Worm (Caenorhabditis elegans) whole organism, young adult: Measurements from ENCODE around the gene K03H1.13.

Experiments
- F23B12.7 ChIP-seq: sonication (generic microtip); optimal IDR thresholded peaks from 2 replicates; lab custom pipeline; 2017; ENCODE audit warnings: missing genetic modification characterization, mild to moderate bottlenecking, missing compliant biosample characterization, antibody characterized with exemption, moderate library complexity; ENCODE audit not compliant: insufficient read depth
- F33H1.4 ChIP-seq: fragments of 200-800 bp; sonication (Bioruptor generic); IDR thresholded peaks from 2 replicates; pipeline ENCODE4 v1.3.6; 2022; ENCODE audit warnings: missing genetic modification reagents, missing genetic modification characterization, missing compliant biosample characterization
- F39B2.1 ChIP-seq: fragments of 200-800 bp; sonication (Bioruptor generic); IDR thresholded peaks from 2 replicates; pipeline ENCODE4 v1.3.6; 2022; ENCODE audit warnings: missing genetic modification reagents, missing genetic modification characterization, missing compliant biosample characterization
- Y56A3A.18 ChIP-seq: fragments of 200-800 bp; sonication (Bioruptor generic); IDR thresholded peaks from 2 replicates; pipeline ENCODE4 v1.3.6; 2022; ENCODE audit warnings: missing genetic modification reagents, missing genetic modification characterization, missing compliant biosample characterization
- aptf-3 ChIP-seq: fragments of 200-800 bp; sonication (Bioruptor generic); IDR thresholded peaks from 2 replicates; pipeline ENCODE4 v1.3.6; 2022; ENCODE audit warnings: missing genetic modification characterization, missing compliant biosample characterization
- attf-3 ChIP-seq: fragments of 200-800 bp; sonication (Bioruptor generic); conservative IDR thresholded peaks from 2 replicates; pipeline ENCODE4 v1.3.6; 2022; ENCODE audit warnings: missing genetic modification reagents, missing genetic modification characterization, missing compliant biosample characterization
- attf-5 ChIP-seq: fragments of 200-800 bp; sonication (Bioruptor generic); optimal IDR thresholded peaks from 2 replicates; lab custom pipeline; 2018; ENCODE audit warnings: mild to moderate bottlenecking, missing genetic modification characterization, missing compliant biosample characterization
- bed-1 ChIP-seq: fragments of 200-800 bp; sonication (Bioruptor generic); IDR thresholded peaks from 2 replicates; pipeline ENCODE4 v1.3.6; 2022; ENCODE audit warnings: missing genetic modification reagents, missing genetic modification characterization, missing compliant biosample characterization
- bed-2 ChIP-seq: fragments of 200-800 bp; sonication (Bioruptor generic); IDR thresholded peaks from 2 replicates; pipeline ENCODE4 v1.3.6; 2022; ENCODE audit warnings: missing genetic modification reagents, missing genetic modification characterization, missing compliant biosample characterization
- cebp-1 ChIP-seq, 2 experiments: fragments of 200-800 bp in 1 of 2; sonication (Bioruptor generic) in 1 of 2; sonication (generic microtip) in 1 of 2; IDR thresholded peaks in 1 of 2; optimal IDR thresholded peaks in 1 of 2; 2 replicates each; pipeline versions ENCODE4 v1.3.6 to Lab custom; 2017 to 2022; ENCODE audit warnings: missing compliant biosample characterization in 2 of 2, missing genetic modification characterization in 2 of 2, mild to moderate bottlenecking in 1 of 2, missing genetic modification reagents in 1 of 2, moderate library complexity in 1 of 2
- ceh-100 ChIP-seq: fragments of 200-800 bp; sonication (Bioruptor generic); IDR thresholded peaks from 2 replicates; pipeline ENCODE4 v1.3.6; 2022; ENCODE audit warnings: missing genetic modification reagents, missing genetic modification characterization, missing compliant biosample characterization
- ceh-27 ChIP-seq: fragments of 200-800 bp; sonication (Bioruptor generic); optimal IDR thresholded peaks from 2 replicates; lab custom pipeline; 2018; ENCODE audit warnings: mild to moderate bottlenecking, missing genetic modification characterization, moderate library complexity, missing compliant biosample characterization
- ceh-79 ChIP-seq: sonication (generic microtip); optimal IDR thresholded peaks from 2 replicates; lab custom pipeline; 2017; ENCODE audit warnings: mild to moderate bottlenecking, missing genetic modification characterization, missing compliant biosample characterization
- ceh-91 ChIP-seq: fragments of 200-800 bp; sonication (Bioruptor generic); IDR thresholded peaks from 2 replicates; pipeline ENCODE4 v1.3.6; 2022; ENCODE audit warnings: missing genetic modification reagents, missing genetic modification characterization, missing compliant biosample characterization
- dox-1 ChIP-seq: fragments of 200-800 bp; sonication (Bioruptor generic); IDR thresholded peaks from 2 replicates; pipeline ENCODE4 v1.3.6; 2022; ENCODE audit warnings: missing genetic modification reagents, missing genetic modification characterization, missing compliant biosample characterization
- efl-1 ChIP-seq: fragments of 150-350 bp; optimal IDR thresholded peaks from 2 replicates; lab custom pipeline; 2014; ENCODE audit warnings: missing biosample characterization, missing genetic modification reagents, missing genetic modification characterization
- egl-18 ChIP-seq: fragments of 200-800 bp; sonication (Bioruptor generic); IDR thresholded peaks from 2 replicates; pipeline ENCODE4 v1.3.6; 2022; ENCODE audit warnings: missing genetic modification reagents, missing genetic modification characterization, missing compliant biosample characterization
- hmg-1.2 ChIP-seq: fragments of 200-800 bp; sonication (Bioruptor generic); IDR thresholded peaks from 2 replicates; pipeline ENCODE4 v1.3.6; 2022; ENCODE audit warnings: missing genetic modification reagents, missing genetic modification characterization, missing compliant biosample characterization
- hmg-20 ChIP-seq: fragments of 200-800 bp; sonication (Bioruptor generic); IDR thresholded peaks from 2 replicates; pipeline ENCODE4 v1.3.6; 2022; ENCODE audit warnings: missing genetic modification reagents, missing genetic modification characterization, missing compliant biosample characterization
- let-526 ChIP-seq: fragments of 200-800 bp; sonication (Bioruptor generic); IDR thresholded peaks from 2 replicates; pipeline ENCODE4 v1.3.6; 2022; ENCODE audit warnings: missing genetic modification reagents, missing genetic modification characterization, missing compliant biosample characterization
- lin-35 ChIP-seq, 3 experiments: fragments of 150-350 bp in 2 of 3; sonication (generic microtip) in 1 of 3; optimal IDR thresholded peaks; 2 replicates each; lab custom pipeline; 2014 to 2018; ENCODE audit warnings: missing biosample characterization in 3 of 3, missing genetic modification characterization in 3 of 3, missing genetic modification reagents in 3 of 3
- lsl-1 ChIP-seq: fragments of 200-800 bp; sonication (Bioruptor generic); optimal IDR thresholded peaks from 2 replicates; lab custom pipeline; 2018; ENCODE audit warnings: mild to moderate bottlenecking, missing genetic modification characterization, moderate library complexity, missing compliant biosample characterization
- madf-6 ChIP-seq: fragments of 200-800 bp; sonication (Bioruptor generic); IDR thresholded peaks from 2 replicates; pipeline ENCODE4 v1.3.6; 2022; ENCODE audit warnings: missing genetic modification reagents, missing genetic modification characterization, missing compliant biosample characterization
- madf-8 ChIP-seq: fragments of 200-800 bp; sonication (Bioruptor generic); conservative IDR thresholded peaks from 2 replicates; pipeline ENCODE4 v1.3.6; 2022; ENCODE audit warnings: missing genetic modification reagents, missing genetic modification characterization, missing compliant biosample characterization
- mel-28 ChIP-seq: sonication (generic microtip); optimal IDR thresholded peaks from 2 replicates; lab custom pipeline; 2016; ENCODE audit warnings: borderline replicate concordance, mild to moderate bottlenecking, missing genetic modification characterization, missing compliant biosample characterization
- nfya-2 ChIP-seq: fragments of 200-800 bp; sonication (Bioruptor generic); IDR thresholded peaks from 2 replicates; pipeline ENCODE4 v1.3.6; 2022; ENCODE audit warnings: missing genetic modification reagents, missing genetic modification characterization, missing compliant biosample characterization
- nfyb-1 ChIP-seq: fragments of 200-800 bp; sonication (Bioruptor generic); IDR thresholded peaks from 2 replicates; pipeline ENCODE4 v1.3.6; 2022; ENCODE audit warnings: missing genetic modification reagents, missing genetic modification characterization, missing compliant biosample characterization
- nhr-120 ChIP-seq: fragments of 200-800 bp; sonication (Bioruptor generic); IDR thresholded peaks from 2 replicates; pipeline ENCODE4 v1.3.6; 2022; ENCODE audit warnings: missing genetic modification characterization, missing compliant biosample characterization
- nhr-80 ChIP-seq: sonication (generic microtip); optimal IDR thresholded peaks from 2 replicates; lab custom pipeline; 2016; ENCODE audit warnings: missing genetic modification characterization, missing compliant biosample characterization
- nhr-90 ChIP-seq: sonication (generic microtip); optimal IDR thresholded peaks from 2 replicates; lab custom pipeline; 2016; ENCODE audit warnings: missing genotype, mild to moderate bottlenecking, missing genetic modification characterization, missing compliant biosample characterization
- rcor-1 ChIP-seq: fragments of 200-800 bp; sonication (Bioruptor generic); IDR thresholded peaks from 2 replicates; pipeline ENCODE4 v1.3.6; 2022; ENCODE audit warnings: missing genetic modification reagents, missing genetic modification characterization, missing compliant biosample characterization
- rec-8 ChIP-seq, 2 experiments: sonication (generic microtip); optimal IDR thresholded peaks; 2 replicates each; lab custom pipeline; 2016; ENCODE audit warnings: mild to moderate bottlenecking in 2 of 2, missing genetic modification characterization in 2 of 2, missing genetic modification reagents in 2 of 2, missing genotype in 2 of 2, missing biosample characterization in 1 of 2, missing compliant biosample characterization in 1 of 2, moderate library complexity in 1 of 2
- sdz-38 ChIP-seq: sonication (generic microtip); optimal IDR thresholded peaks from 2 replicates; lab custom pipeline; 2016; ENCODE audit warnings: missing genotype, missing genetic modification characterization, missing compliant biosample characterization
- snpc-4 ChIP-seq, 5 experiments: fragments of 150-350 bp in 1 of 5; sonication (generic microtip) in 4 of 5; optimal IDR thresholded peaks; 2 replicates each; lab custom pipeline; 2014 to 2018; ENCODE audit warnings: missing genetic modification characterization in 5 of 5, missing biosample characterization in 3 of 5, antibody characterized with exemption in 2 of 5, mild to moderate bottlenecking in 2 of 5, missing compliant biosample characterization in 2 of 5, missing genotype in 2 of 5, moderate library complexity in 2 of 5, missing genetic modification reagents in 1 of 5
- unc-130 ChIP-seq: sonication (generic microtip); optimal IDR thresholded peaks from 2 replicates; lab custom pipeline; 2016; ENCODE audit warnings: missing genetic modification reagents, missing genetic modification characterization, missing compliant biosample characterization
- unc-62 ChIP-seq: fragments of 150-350 bp; optimal IDR thresholded peaks from 2 replicates; lab custom pipeline; 2014; ENCODE audit warnings: missing biosample characterization, missing genetic modification reagents, missing genetic modification characterization
- xnd-1 ChIP-seq: sonication (generic microtip); optimal IDR thresholded peaks from 2 replicates; lab custom pipeline; 2016; ENCODE audit warnings: missing genotype, missing genetic modification reagents, missing genetic modification characterization, missing compliant biosample characterization

The K03H1.13 gene

ce11 chrIII:9956665-9957401 is 6.7 kb upstream of the K03H1.13 start, which contains the start of gene alx-1:
Gene alx-1, plus strand, starts transcription at chrIII:9957351.
- TF ChIP-seq aptf-3 (GFP tag; lab: Robert Waterston, UW) (no peak), cebp-1 (GFP tag; IDR thresholded peaks at IDR 0.05; lab: Robert Waterston, UW) (peak; percentile 97), cebp-1 (tag; optimal IDR thresholded peaks at IDR 0.05; lab: Kevin White, UChicago) (peak; percentile 99), lin-35 (GFP tag; optimal IDR thresholded peaks at IDR 0.05; lab: Kevin White, UChicago) (no peak), ceh-100 (GFP tag; lab: Robert Waterston, UW) (no peak), xnd-1 (tag; lab: Kevin White, UChicago) (no peak), attf-5 (GFP tag; lab: Kevin White, UChicago) (peak; percentile 84), hmg-1.2 (GFP tag; lab: Robert Waterston, UW) (no peak), egl-18 (no peak), unc-62 (GFP tag; lab: Kevin White, UChicago) (peak; percentile 6), bed-1 (no peak), F39B2.1 (GFP tag; lab: Robert Waterston, UW) (no peak), nhr-80 (peak; percentile 54), snpc-4 (GFP tag; optimal IDR thresholded peaks at IDR 0.05; lab: Kevin White, UChicago) (no peak), snpc-4 (tag; optimal IDR thresholded peaks at IDR 0.05; lab: Kevin White, UChicago) (peak in 1 of 4 experiments; percentile 9)

ce11 chrIII:9956123-9956522 is 6.0 kb upstream of the K03H1.13 start, which contains the start of gene mog-1:
Gene mog-1, minus strand, starts transcription at chrIII:9956215.
- TF ChIP-seq let-526 (GFP tag; lab: Robert Waterston, UW) (no peak), hmg-1.2 (GFP tag; lab: Robert Waterston, UW) (peak; percentile 63; the same call in 1 of the 2 replicates), egl-18 (no peak), nhr-120 (no peak)

DNA sequence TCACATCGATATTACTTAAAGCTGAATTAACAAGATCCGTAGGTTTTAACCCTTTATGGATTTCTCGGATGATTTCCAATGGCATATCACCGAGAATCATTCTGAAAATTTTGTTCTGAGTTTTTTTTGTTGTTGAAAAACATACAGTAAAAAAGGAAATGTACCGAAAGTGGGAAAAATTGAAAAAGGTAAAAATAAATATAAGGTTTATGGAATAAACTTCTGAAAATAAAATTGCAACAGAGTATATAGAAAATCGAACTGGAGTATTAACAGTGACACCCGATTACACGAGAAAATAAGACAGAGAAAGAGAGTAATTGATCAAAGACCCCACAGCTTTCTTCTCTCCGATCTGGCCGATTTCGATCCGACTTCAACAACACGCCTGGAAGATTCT is 1.7 kb upstream of the K03H1.13 start, which contains the start of gene K03H1.11:
TSS of gene K03H1.11 (minus strand) at position 101 of the 400 bp plus-strand sequence.
- no peak for TF ChIP-seq nhr-80
- TF ChIP-seq rec-8 (tag; optimal IDR thresholded peaks at IDR 0.05; lab: Kevin White, UChicago): no peak
- TF ChIP-seq attf-3 (GFP tag; lab: Robert Waterston, UW): no peak
- no peak for TF ChIP-seq sdz-38 (tag; lab: Kevin White, UChicago)
- TF ChIP-seq lin-35 (GFP tag; optimal IDR thresholded peaks at IDR 0.05; lab: Kevin White, UChicago): no peak
- TF ChIP-seq unc-130 (GFP tag; lab: Kevin White, UChicago): no peak
- no peak for TF ChIP-seq bed-2 (GFP tag; lab: Robert Waterston, UW)
- TF ChIP-seq xnd-1 (tag; lab: Kevin White, UChicago): no peak
- no peak for TF ChIP-seq mel-28 (tag; lab: Kevin White, UChicago)
- TF ChIP-seq ceh-27 (GFP tag; lab: Kevin White, UChicago): no peak
- no peak for TF ChIP-seq nhr-90 (tag; lab: Kevin White, UChicago)
- TF ChIP-seq Y56A3A.18 (GFP tag; lab: Robert Waterston, UW): no peak
- no peak for TF ChIP-seq hmg-1.2 (GFP tag; lab: Robert Waterston, UW)
- no peak for TF ChIP-seq hmg-20 (GFP tag; lab: Robert Waterston, UW)

DNA sequence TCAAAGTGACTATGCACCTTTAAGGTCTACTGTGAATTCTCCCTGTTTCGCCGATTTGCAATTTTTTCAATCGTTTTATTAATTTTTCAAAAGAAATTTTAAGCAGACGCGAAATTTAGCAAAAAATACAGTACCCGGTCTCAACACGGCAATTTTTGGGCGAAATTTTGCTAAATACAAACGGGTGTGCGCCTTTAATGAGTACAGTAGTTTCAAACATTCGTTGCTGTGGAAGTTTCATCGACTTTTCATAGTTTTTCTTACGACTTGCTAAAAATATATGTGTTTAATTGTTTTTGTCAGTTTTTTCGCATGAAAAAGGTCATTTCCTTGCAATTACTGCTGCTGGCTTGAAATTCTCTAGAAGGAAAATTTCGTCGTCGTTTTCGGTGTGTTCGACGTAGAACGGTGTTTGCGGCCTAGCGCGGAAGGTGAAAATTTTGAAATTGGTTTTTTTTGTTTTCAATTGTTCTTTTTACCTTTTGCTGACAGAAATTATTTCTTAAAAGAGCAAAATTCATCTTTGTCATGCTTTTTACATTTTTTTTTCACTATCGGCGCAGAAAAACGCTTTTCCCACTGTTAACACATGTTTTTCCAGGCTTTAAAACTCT is 3.2 kb downstream of the K03H1.13 start, which contains the start of gene K03H1.7:
TSS of gene K03H1.7 (plus strand) at position 600 of the 614 bp plus-strand sequence.
- TF ChIP-seq madf-8: peak; percentile 50
- TF ChIP-seq F33H1.4: peak; percentile 50
- TF ChIP-seq ceh-91 (GFP tag; lab: Robert Waterston, UW): peak; percentile 62; the same call in 1 of the 2 replicates
- TF ChIP-seq madf-6 (GFP tag; lab: Robert Waterston, UW): 0 out of 2 replicates have a peak, but pooled peaks have one; percentile 22
- no peak for TF ChIP-seq F23B12.7 (tag; lab: Kevin White, UChicago)
- no peak for TF ChIP-seq hmg-20 (GFP tag; lab: Robert Waterston, UW)
- TF ChIP-seq rcor-1 (GFP tag; lab: Robert Waterston, UW): no peak
- no peak for TF ChIP-seq nfya-2
- no peak for TF ChIP-seq ceh-79 (tag; lab: Kevin White, UChicago)
- no peak for TF ChIP-seq nfyb-1 (GFP tag; lab: Robert Waterston, UW)
- peak; percentile 21 for TF ChIP-seq efl-1 (GFP tag; lab: Kevin White, UChicago)
- TF ChIP-seq dox-1: 0 out of 2 replicates have a peak, but pooled peaks have one; percentile 7
- TF ChIP-seq attf-3 (GFP tag; lab: Robert Waterston, UW): no peak
- TF ChIP-seq lsl-1 (GFP tag; lab: Kevin White, UChicago): peak; percentile 89
- peak; percentile 53 for TF ChIP-seq xnd-1 (tag; lab: Kevin White, UChicago)
